Worm (Caenorhabditis elegans) whole organism, L2 larva: ENCODE measurements around the gene srv-11.

ENCODE experiments used
- F13H6.1 ChIP-seq: sonication (generic microtip); optimal IDR thresholded peaks from 2 replicates; lab custom pipeline; 2016; ENCODE audit warnings: missing genetic modification characterization, missing compliant biosample characterization
- ama-1 ChIP-seq: fragments of 150-350 bp; optimal IDR thresholded peaks from 2 replicates; lab custom pipeline; 2018; ENCODE audit warnings: inconsistent platforms
- gmeb-1 ChIP-seq: fragments of 150-350 bp; optimal IDR thresholded peaks from 2 replicates; lab custom pipeline; 2014; ENCODE audit warnings: missing biosample characterization, missing genetic modification characterization
- nhr-11 ChIP-seq: fragments of 150-350 bp; optimal IDR thresholded peaks from 2 replicates; lab custom pipeline; 2014; ENCODE audit warnings: missing biosample characterization, missing genetic modification characterization
- nhr-25 ChIP-seq: fragments of 150-350 bp; sonication (generic microtip); optimal IDR thresholded peaks from 3 replicates; lab custom pipeline; 2014; ENCODE audit warnings: missing biosample characterization, missing genetic modification characterization
- sma-3 ChIP-seq: sonication (generic microtip); optimal IDR thresholded peaks from 2 replicates; lab custom pipeline; 2016; ENCODE audit warnings: missing genetic modification reagents, missing genetic modification characterization, missing compliant biosample characterization
- unc-55 ChIP-seq: fragments of 150-350 bp; sonication (generic microtip); optimal IDR thresholded peaks from 3 replicates; lab custom pipeline; 2014; ENCODE audit warnings: missing biosample characterization, missing genetic modification reagents, missing genetic modification characterization
- unc-62 ChIP-seq: fragments of 150-350 bp; optimal IDR thresholded peaks from 2 replicates; lab custom pipeline; 2014; ENCODE audit warnings: missing biosample characterization, missing genetic modification reagents, missing genetic modification characterization

DNA sequence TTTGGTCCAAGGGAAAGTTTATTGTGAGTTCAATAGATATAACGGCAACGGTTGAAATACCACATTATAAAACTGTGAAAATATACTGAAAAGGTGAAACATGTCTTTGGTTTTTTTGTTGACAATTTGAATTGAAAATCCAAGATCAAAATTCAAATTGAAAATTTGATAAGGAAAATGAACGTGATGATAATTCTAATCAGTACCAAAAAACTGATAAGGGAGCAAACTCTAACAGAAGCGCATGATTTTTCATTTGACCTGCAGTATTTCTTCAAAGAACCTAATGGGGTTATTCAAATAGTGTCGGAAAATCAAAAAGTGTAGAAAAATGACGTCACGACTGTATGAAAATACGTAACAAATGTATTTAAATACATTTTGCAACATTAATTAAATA, 18.1 kb downstream of the srv-11 start:
- no peak for TF ChIP-seq unc-62 (GFP tag; lab: Kevin White, UChicago)
- TF ChIP-seq unc-55 (GFP tag; lab: Kevin White, UChicago): no peak
- no peak for TF ChIP-seq gmeb-1 (tag; lab: Kevin White, UChicago)
- TF ChIP-seq nhr-11 (tag; lab: Kevin White, UChicago): no peak
- TF ChIP-seq sma-3: no peak
- TF ChIP-seq F13H6.1 (tag; lab: Kevin White, UChicago): no peak
- TF ChIP-seq nhr-25: no peak
- TF ChIP-seq ama-1: no peak
